Worm (Caenorhabditis elegans) whole organism, L1 larva: ENCODE results near the gene C02D5.4.

Experiments used
- C16A3.4 ChIP-seq: fragments of 150-350 bp; optimal IDR thresholded peaks from 2 replicates; lab custom pipeline; 2014; ENCODE audit warnings: missing biosample characterization, missing genetic modification characterization
- aly-2 ChIP-seq: fragments of 150-350 bp; optimal IDR thresholded peaks from 2 replicates; lab custom pipeline; 2014; ENCODE audit warnings: missing biosample characterization, missing genetic modification characterization
- ceh-8 ChIP-seq: fragments of 200-800 bp; sonication (Bioruptor generic); optimal IDR thresholded peaks from 2 replicates; lab custom pipeline; 2018; ENCODE audit warnings: mild to moderate bottlenecking, missing genetic modification characterization, moderate library complexity, missing compliant biosample characterization
- ceh-82 ChIP-seq, 3 experiments: fragments of 150-350 bp in 1 of 3; sonication (generic microtip) in 2 of 3; optimal IDR thresholded peaks; 2 replicates each; lab custom pipeline; 2014 to 2017; ENCODE audit warnings: missing biosample characterization in 3 of 3, missing genetic modification characterization in 3 of 3
- ceh-90 ChIP-seq: sonication (generic microtip); optimal IDR thresholded peaks from 2 replicates; lab custom pipeline; 2016; ENCODE audit warnings: missing genetic modification characterization, missing compliant biosample characterization
- ces-1 ChIP-seq: fragments of 150-350 bp; optimal IDR thresholded peaks from 2 replicates; lab custom pipeline; 2014; ENCODE audit warnings: missing biosample characterization, missing genetic modification reagents, missing genetic modification characterization
- dpl-1 ChIP-seq, 3 experiments: fragments of 150-350 bp in 2 of 3; sonication (generic microtip) in 1 of 3; optimal IDR thresholded peaks; 2 replicates each; lab custom pipeline; 2014 to 2017; ENCODE audit warnings: missing biosample characterization in 3 of 3, missing genetic modification characterization in 3 of 3, missing genetic modification reagents in 3 of 3
- dsc-1 ChIP-seq: sonication (generic microtip); optimal IDR thresholded peaks from 2 replicates; lab custom pipeline; 2016; ENCODE audit warnings: mild to moderate bottlenecking, missing genetic modification characterization, missing compliant biosample characterization
- efl-1 ChIP-seq, 4 experiments: fragments of 150-350 bp; optimal IDR thresholded peaks in 3 of 4; peaks in 1 of 4; 1 replicate in 1 of 4; 2 replicates in 3 of 4; lab custom pipeline; 2014; ENCODE audit warnings: missing biosample characterization in 2 of 4, missing genetic modification characterization in 2 of 4, missing genetic modification reagents in 2 of 4
- egl-13 ChIP-seq: sonication (generic microtip); optimal IDR thresholded peaks from 2 replicates; lab custom pipeline; 2016; ENCODE audit warnings: missing genotype, missing genetic modification reagents, missing genetic modification characterization, missing compliant biosample characterization
- elt-2 ChIP-seq: sonication (generic microtip); optimal IDR thresholded peaks from 2 replicates; lab custom pipeline; 2016; ENCODE audit warnings: missing genetic modification characterization, mild to moderate bottlenecking, inconsistent platforms, missing compliant biosample characterization, missing genetic modification reagents
- ets-5 ChIP-seq: fragments of 200-800 bp; sonication (Bioruptor generic); IDR thresholded peaks from 2 replicates; pipeline ENCODE4 v1.3.6; 2022; ENCODE audit warnings: missing genetic modification characterization, missing compliant biosample characterization
- fkh-10 ChIP-seq: sonication (generic microtip); optimal IDR thresholded peaks from 2 replicates; lab custom pipeline; 2017; ENCODE audit warnings: missing biosample characterization, missing genetic modification reagents, missing genetic modification characterization
- fkh-8 ChIP-seq: sonication (generic microtip); optimal IDR thresholded peaks from 2 replicates; lab custom pipeline; 2016; ENCODE audit warnings: mild to moderate bottlenecking, missing genetic modification characterization, missing compliant biosample characterization
- hlh-17 ChIP-seq: fragments of 200-800 bp; sonication (Bioruptor generic); optimal IDR thresholded peaks from 2 replicates; lab custom pipeline; 2018; ENCODE audit warnings: missing genetic modification characterization, mild to moderate bottlenecking, missing compliant biosample characterization, moderate library complexity, borderline replicate concordance
- lin-14 ChIP-seq: fragments of 200-800 bp; sonication (Bioruptor generic); optimal IDR thresholded peaks from 2 replicates; lab custom pipeline; 2018; ENCODE audit warnings: mild to moderate bottlenecking, missing genetic modification characterization, moderate library complexity, missing compliant biosample characterization
- lin-15B ChIP-seq: fragments of 150-350 bp; sonication (generic microtip); optimal IDR thresholded peaks from 3 replicates; lab custom pipeline; 2014; ENCODE audit warnings: missing biosample characterization, missing genetic modification characterization
- lin-35 ChIP-seq, 2 experiments: fragments of 150-350 bp; optimal IDR thresholded peaks; 2 replicates each; lab custom pipeline; 2014; ENCODE audit warnings: missing biosample characterization in 2 of 2, missing genetic modification characterization in 2 of 2, missing genetic modification reagents in 2 of 2
- lsy-2 ChIP-seq, 2 experiments: fragments of 150-350 bp; optimal IDR thresholded peaks; 2 replicates each; lab custom pipeline; 2014; ENCODE audit warnings: missing biosample characterization in 2 of 2, missing genetic modification characterization in 2 of 2
- mab-9 ChIP-seq: fragments of 200-800 bp; sonication (Bioruptor generic); IDR thresholded peaks from 2 replicates; pipeline ENCODE4 v1.3.6; 2022; ENCODE audit warnings: missing genetic modification reagents, missing genetic modification characterization, missing compliant biosample characterization
- nhr-47 ChIP-seq: sonication (generic microtip); optimal IDR thresholded peaks from 2 replicates; lab custom pipeline; 2016; ENCODE audit warnings: mild to moderate bottlenecking, missing genetic modification characterization, moderate library complexity, missing compliant biosample characterization
- nhr-71 ChIP-seq: sonication (generic microtip); optimal IDR thresholded peaks from 2 replicates; lab custom pipeline; 2016; ENCODE audit warnings: mild to moderate bottlenecking, missing genetic modification characterization, moderate library complexity, missing compliant biosample characterization
- nhr-77 ChIP-seq: fragments of 150-350 bp; optimal IDR thresholded peaks from 2 replicates; lab custom pipeline; 2014; ENCODE audit warnings: missing biosample characterization, missing genetic modification characterization
- nhr-84 ChIP-seq: sonication (generic microtip); optimal IDR thresholded peaks from 2 replicates; lab custom pipeline; 2017; ENCODE audit warnings: missing biosample characterization, missing genetic modification characterization
- nhr-85 ChIP-seq: sonication (generic microtip); peaks from one replicate; lab custom pipeline; 2016; ENCODE audit warnings: missing genetic modification characterization, inconsistent platforms, missing compliant biosample characterization
- pax-3 ChIP-seq: fragments of 200-800 bp; sonication (Bioruptor generic); optimal IDR thresholded peaks from 2 replicates; lab custom pipeline; 2018; ENCODE audit warnings: mild to moderate bottlenecking, missing genetic modification characterization, moderate library complexity, missing compliant biosample characterization
- skn-1 ChIP-seq: fragments of 150-350 bp; optimal IDR thresholded peaks from 2 replicates; lab custom pipeline; 2014; ENCODE audit warnings: missing biosample characterization, missing genetic modification characterization
- snu-23 ChIP-seq: sonication (generic microtip); optimal IDR thresholded peaks from 2 replicates; lab custom pipeline; 2016; ENCODE audit warnings: missing genetic modification characterization, missing compliant biosample characterization
- sox-4 ChIP-seq: sonication (generic microtip); optimal IDR thresholded peaks from 2 replicates; lab custom pipeline; 2016; ENCODE audit warnings: missing genetic modification characterization, missing compliant biosample characterization
- swsn-7 ChIP-seq: sonication (generic microtip); optimal IDR thresholded peaks from 2 replicates; lab custom pipeline; 2016; ENCODE audit warnings: missing genetic modification characterization, missing compliant biosample characterization
- tbx-2 ChIP-seq: sonication (generic microtip); optimal IDR thresholded peaks from 2 replicates; lab custom pipeline; 2016; ENCODE audit warnings: missing genetic modification characterization, missing compliant biosample characterization
- unc-130 ChIP-seq: fragments of 150-350 bp; optimal IDR thresholded peaks from 2 replicates; lab custom pipeline; 2017; ENCODE audit warnings: missing biosample characterization, missing genetic modification characterization, inconsistent platforms
- unc-30 ChIP-seq: sonication (generic microtip); optimal IDR thresholded peaks from 2 replicates; lab custom pipeline; 2017; ENCODE audit warnings: missing biosample characterization, missing genetic modification characterization
- unc-86 ChIP-seq: sonication (generic microtip); optimal IDR thresholded peaks from 2 replicates; lab custom pipeline; 2016; ENCODE audit warnings: missing genetic modification characterization, missing compliant biosample characterization
- zag-1 ChIP-seq: fragments of 150-350 bp; optimal IDR thresholded peaks from 2 replicates; lab custom pipeline; 2014; ENCODE audit warnings: missing biosample characterization, missing genetic modification characterization

The C02D5.4 gene

ce11 chrIII:8506348-8506747 lies 45.6 kb upstream of the C02D5.4 start:
- TF ChIP-seq lin-15B = no peak
- TF ChIP-seq lin-14 (GFP tag; lab: Kevin White, UChicago) = peak; percentile 0
- peak in 1 of 2 experiments; percentile 15 for TF ChIP-seq lin-35 (GFP tag; optimal IDR thresholded peaks at IDR 0.05; lab: Kevin White, UChicago)

ce11 chrIII:8509218-8509617 lies 42.7 kb upstream of the C02D5.4 start:
- TF ChIP-seq elt-2 (tag; lab: Kevin White, UChicago) = no peak
- no peak for TF ChIP-seq unc-130 (tag; lab: Kevin White, UChicago)
- no peak for TF ChIP-seq mab-9 (GFP tag; lab: Robert Waterston, UW)
- TF ChIP-seq hlh-17 (GFP tag; lab: Kevin White, UChicago) = no peak
- TF ChIP-seq swsn-7 (tag; lab: Kevin White, UChicago) = no peak
- no peak for TF ChIP-seq lin-14 (GFP tag; lab: Kevin White, UChicago)
- TF ChIP-seq efl-1 (optimal IDR thresholded peaks at IDR 0.05; lab: Kevin White, UChicago) = no peak
- peak in 1 of 2 experiments; percentile 76 for TF ChIP-seq efl-1 (GFP tag; optimal IDR thresholded peaks at IDR 0.05 in 1 of 2; lab: Kevin White, UChicago)

ce11 chrIII:8509644-8510393 lies 42.1 kb upstream of the C02D5.4 start:
- TF ChIP-seq fkh-8 (tag; lab: Kevin White, UChicago) = peak; percentile 74
- TF ChIP-seq unc-86 (tag; lab: Kevin White, UChicago) = peak; percentile 55
- TF ChIP-seq dsc-1 (tag; lab: Kevin White, UChicago) = peak; percentile 55
- peak; percentile 10 for TF ChIP-seq snu-23
- TF ChIP-seq nhr-71 = peak; percentile 58
- peak; percentile 46 for TF ChIP-seq nhr-47 (tag; lab: Kevin White, UChicago)
- no peak for TF ChIP-seq elt-2 (tag; lab: Kevin White, UChicago)
- no peak for TF ChIP-seq nhr-84 (tag; lab: Kevin White, UChicago)
- TF ChIP-seq sox-4 (tag; lab: Kevin White, UChicago) = peak; percentile 10
- TF ChIP-seq aly-2 (tag; lab: Kevin White, UChicago) = no peak
- TF ChIP-seq tbx-2 (tag; lab: Kevin White, UChicago) = peak; percentile 42
- no peak for TF ChIP-seq ets-5 (GFP tag; lab: Robert Waterston, UW)
- no peak for TF ChIP-seq ceh-90
- TF ChIP-seq fkh-10 (GFP tag; lab: Kevin White, UChicago) = peak; percentile 8
- TF ChIP-seq egl-13 (tag; lab: Kevin White, UChicago) = peak; percentile 69
- TF ChIP-seq nhr-77 = no peak
- TF ChIP-seq C16A3.4 (tag; lab: Kevin White, UChicago) = no peak
- TF ChIP-seq nhr-85 (tag; lab: Kevin White, UChicago) = no peak
- peak; percentile 24 for TF ChIP-seq pax-3
- TF ChIP-seq ceh-8 = no peak
- TF ChIP-seq skn-1 (tag; lab: Kevin White, UChicago) = peak; percentile 2
- peak in 1 of 2 experiments; percentile 16 for TF ChIP-seq efl-1 (optimal IDR thresholded peaks at IDR 0.05; lab: Kevin White, UChicago)
- TF ChIP-seq efl-1 (GFP tag; optimal IDR thresholded peaks at IDR 0.05 in 1 of 2; lab: Kevin White, UChicago) = peak in 1 of 2 experiments; percentile 58
- no peak for TF ChIP-seq lin-15B
- TF ChIP-seq dpl-1 (GFP tag; optimal IDR thresholded peaks at IDR 0.05; lab: Kevin White, UChicago) = peak in 1 of 3 experiments; percentile 1
- TF ChIP-seq lsy-2 (tag; optimal IDR thresholded peaks at IDR 0.05; lab: Kevin White, UChicago) = peak in 1 of 2 experiments; percentile 51
- TF ChIP-seq ces-1 (GFP tag; lab: Kevin White, UChicago) = peak; percentile 29
- no peak for TF ChIP-seq zag-1
- no peak for TF ChIP-seq unc-30
- peak; percentile 85 for TF ChIP-seq lin-14 (GFP tag; lab: Kevin White, UChicago)
- peak in 2 of 3 experiments; percentile 17 to 45 for TF ChIP-seq ceh-82 (tag; optimal IDR thresholded peaks at IDR 0.05; lab: Kevin White, UChicago)
